Worm (Caenorhabditis elegans): ENCODE data around the gene F55G1.1.

The F55G1.1 gene

DNA sequence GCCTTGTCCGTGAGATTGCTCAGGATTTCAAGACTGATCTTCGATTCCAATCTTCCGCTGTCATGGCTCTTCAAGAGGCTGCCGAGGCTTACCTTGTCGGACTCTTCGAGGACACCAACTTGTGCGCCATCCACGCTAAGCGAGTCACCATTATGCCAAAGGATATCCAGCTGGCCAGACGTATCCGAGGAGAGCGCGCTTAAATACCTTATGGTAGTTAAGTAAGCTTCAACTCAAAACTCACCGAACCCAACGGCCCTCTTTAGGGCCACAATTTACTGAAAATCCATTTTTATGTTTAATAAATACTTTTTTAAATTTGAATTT, 3.1 kb upstream of the F55G1.1 start (continued):
- TF ChIP-seq atf-7 (tag; optimal IDR thresholded peaks at IDR 0.05) (no peak), T26A5.8 (tag; optimal IDR thresholded peaks at IDR 0.05) (no peak), ets-4 (GFP tag; optimal IDR thresholded peaks at IDR 0.05) (no peak), lsy-27 (tag; optimal IDR thresholded peaks at IDR 0.05; ENCODE audit: borderline replicate concordance, insufficient read depth) (no peak), F52B5.7 (tag; optimal IDR thresholded peaks at IDR 0.05) (no peak), snpc-1.1 (tag; optimal IDR thresholded peaks at IDR 0.05; ENCODE audit: insufficient read depth) (no peak), lin-54 (GFP tag; optimal IDR thresholded peaks at IDR 0.05) (peak; percentile 35), dpl-1 (GFP tag; optimal IDR thresholded peaks at IDR 0.05) (no peak), sdz-38 (tag; optimal IDR thresholded peaks at IDR 0.05) (no peak), nhr-179 (tag; optimal IDR thresholded peaks at IDR 0.05) (no peak), him-1 (tag; optimal IDR thresholded peaks at IDR 0.05) (no peak), madf-3 (GFP tag; IDR thresholded peaks at IDR 0.05) (no peak), B0261.1 (tag; optimal IDR thresholded peaks at IDR 0.05) (no peak), D2030.7 (GFP tag; IDR thresholded peaks at IDR 0.05) (no peak), lir-1 (GFP tag; conservative IDR thresholded peaks at IDR 0.05) (no peak), sea-2 (GFP tag; IDR thresholded peaks at IDR 0.05) (no peak), Y79H2A.3 (GFP tag; conservative IDR thresholded peaks at IDR 0.05) (no peak; the same call in 1 of the 2 replicates), die-1 (tag; optimal IDR thresholded peaks at IDR 0.05) (peak; percentile 53), B0035.1 (tag; optimal IDR thresholded peaks at IDR 0.05) (no peak), bed-2 (GFP tag; IDR thresholded peaks at IDR 0.05) (no peak), ztf-18 (tag; optimal IDR thresholded peaks at IDR 0.05) (no peak), mel-28 (tag; optimal IDR thresholded peaks at IDR 0.05; ENCODE audit: borderline replicate concordance) (no peak), rec-8 (tag; optimal IDR thresholded peaks at IDR 0.05) (peak in 1 of 2 experiments; percentile 32), egl-18 (GFP tag; IDR thresholded peaks at IDR 0.05) (no peak), snpc-1.3 (tag; optimal IDR thresholded peaks at IDR 0.05; ENCODE audit: insufficient read depth) (no peak), somi-1 (GFP tag; optimal IDR thresholded peaks at IDR 0.05) (no peak), nhr-120 (GFP tag; IDR thresholded peaks at IDR 0.05) (no peak)

ce11 chrIV:7497205-7497604, 5.6 kb downstream of the F55G1.1 start:
- TF ChIP-seq nhr-80 (tag; optimal IDR thresholded peaks at IDR 0.05) = peak; percentile 86
- TF ChIP-seq Y53G8AR.9 (GFP tag; conservative IDR thresholded peaks at IDR 0.05) = no peak

ce11 chrIV:7497750-7498149, 6.2 kb downstream of the F55G1.1 start, which contains the start of gene egas-4:
egas-4 (minus strand) TSS chrIV:7497850.
- TF ChIP-seq bed-1 (GFP tag; IDR thresholded peaks at IDR 0.05) (no peak), cebp-2 (GFP tag; IDR thresholded peaks at IDR 0.05) (no peak), attf-6 (GFP tag; IDR thresholded peaks at IDR 0.05) (no peak), dpff-1 (tag; optimal IDR thresholded peaks at IDR 0.05) (no peak), Y95B8A.8 (GFP tag; IDR thresholded peaks at IDR 0.05) (no peak), let-526 (GFP tag; IDR thresholded peaks at IDR 0.05) (no peak), mxl-1 (tag; optimal IDR thresholded peaks at IDR 0.05) (no peak), chd-7 (tag; optimal IDR thresholded peaks at IDR 0.05) (no peak), hmg-1.2 (GFP tag; IDR thresholded peaks at IDR 0.05) (no peak), nfyb-1 (GFP tag; IDR thresholded peaks at IDR 0.05) (no peak), F23B12.7 (tag; optimal IDR thresholded peaks at IDR 0.05; ENCODE audit: insufficient read depth) (no peak), lin-40 (tag; optimal IDR thresholded peaks at IDR 0.05) (no peak), nhr-120 (GFP tag; IDR thresholded peaks at IDR 0.05) (no peak), mes-4 (tag; optimal IDR thresholded peaks at IDR 0.05) (no peak)

Measured in whole organism, young adult.